Fruit fly (Drosophila melanogaster) whole organism, embryonic: ENCODE measurements around the gene odd.
A peak's percentile ranks its signal among the peaks of the same experiment; 100 is the strongest.

Experiments
- B-H2 ChIP-seq: fragments of 200-800 bp; sonication (Bioruptor generic); optimal IDR thresholded peaks from 2 replicates; lab custom pipeline; 2018; ENCODE audit warnings: missing biosample characterization, mild to moderate bottlenecking, missing genetic modification characterization
- BEAF-32 ChIP-seq: fragments of 200-800 bp; sonication (Bioruptor generic); optimal IDR thresholded peaks from 3 replicates; lab custom pipeline; 2017; ENCODE audit warnings: missing biosample characterization, missing genetic modification characterization, mild to moderate bottlenecking, moderate library complexity, missing genetic modification reagents
- CG12391 ChIP-seq: fragments of 200-800 bp; sonication (Bioruptor generic); optimal IDR thresholded peaks from 3 replicates; lab custom pipeline; 2018; ENCODE audit warnings: missing biosample characterization, mild to moderate bottlenecking, missing genetic modification characterization, moderate library complexity
- CG13894 ChIP-seq: fragments of 200-800 bp; sonication (Bioruptor generic); optimal IDR thresholded peaks from 3 replicates; lab custom pipeline; 2018; ENCODE audit warnings: missing biosample characterization, mild to moderate bottlenecking, missing genetic modification characterization, moderate library complexity
- CG14667 ChIP-seq: fragments of 200-800 bp; sonication (Bioruptor generic); IDR thresholded peaks from 2 replicates; pipeline ENCODE4 v1.3.6; 2022; ENCODE audit warnings: missing biosample characterization, missing genetic modification characterization
- CG1603 ChIP-seq: fragments of 200-800 bp; sonication (Bioruptor generic); optimal IDR thresholded peaks from 2 replicates; lab custom pipeline; 2019; ENCODE audit warnings: missing biosample characterization, mild to moderate bottlenecking, missing genetic modification characterization, moderate library complexity
- CG17568 ChIP-seq: fragments of 200-800 bp; sonication (Bioruptor generic); optimal IDR thresholded peaks from 2 replicates; lab custom pipeline; 2018; ENCODE audit warnings: missing biosample characterization, mild to moderate bottlenecking, missing genetic modification characterization, moderate library complexity
- CG2712 ChIP-seq: fragments of 200-800 bp; optimal IDR thresholded peaks from 3 replicates; lab custom pipeline; 2019; ENCODE audit warnings: missing biosample characterization, mild to moderate bottlenecking, missing genetic modification characterization, moderate library complexity
- CG2889 ChIP-seq: fragments of 200-800 bp; sonication (Bioruptor generic); IDR thresholded peaks from 3 replicates; pipeline ENCODE4 v1.3.6; 2022; ENCODE audit warnings: missing biosample characterization, missing genetic modification characterization
- CG34224 ChIP-seq: fragments of 200-800 bp; sonication (Bioruptor generic); IDR thresholded peaks from 3 replicates; pipeline ENCODE4 v1.3.6; 2022; ENCODE audit warnings: missing biosample characterization, missing genetic modification characterization; ENCODE audit not compliant: partially characterized antibody
- CG4730 ChIP-seq: fragments of 200-800 bp; sonication (Bioruptor generic); IDR thresholded peaks from 2 replicates; pipeline ENCODE4 v1.3.6; 2022; ENCODE audit warnings: missing biosample characterization, missing genetic modification characterization
- CG4854 ChIP-seq: fragments of 200-800 bp; sonication (Bioruptor generic); optimal IDR thresholded peaks from 2 replicates; lab custom pipeline; 2016; ENCODE audit warnings: missing biosample characterization, missing genetic modification characterization, inconsistent platforms
- CG5245 ChIP-seq: fragments of 200-800 bp; sonication (Bioruptor generic); optimal IDR thresholded peaks from 3 replicates; lab custom pipeline; 2016; ENCODE audit warnings: missing biosample characterization, missing genetic modification characterization
- CG6272 ChIP-seq: fragments of 200-800 bp; sonication (Bioruptor generic); IDR thresholded peaks from 2 replicates; pipeline ENCODE4 v1.3.6; 2022; ENCODE audit warnings: missing biosample characterization, missing genetic modification characterization
- CG6765 ChIP-seq: fragments of 200-800 bp; sonication (Bioruptor generic); optimal IDR thresholded peaks from 3 replicates; lab custom pipeline; 2017; ENCODE audit warnings: missing biosample characterization, mild to moderate bottlenecking, missing genetic modification characterization
- CG6854 ChIP-seq: fragments of 200-800 bp; sonication (Bioruptor generic); optimal IDR thresholded peaks from 3 replicates; lab custom pipeline; 2017; ENCODE audit warnings: missing biosample characterization, mild to moderate bottlenecking, missing genetic modification characterization
- CG7372 ChIP-seq: fragments of 200-800 bp; sonication (Bioruptor generic); IDR thresholded peaks from 2 replicates; pipeline ENCODE4 v1.3.6; 2022; ENCODE audit warnings: missing biosample characterization, missing genetic modification characterization
- CG7928 ChIP-seq: fragments of 200-800 bp; sonication (Bioruptor generic); optimal IDR thresholded peaks from 2 replicates; lab custom pipeline; 2017; ENCODE audit warnings: missing biosample characterization, mild to moderate bottlenecking, missing genetic modification characterization
- CG8765 ChIP-seq: fragments of 200-800 bp; sonication (Bioruptor generic); IDR thresholded peaks from 2 replicates; pipeline ENCODE4 v1.3.6; 2022; ENCODE audit warnings: missing biosample characterization, missing genetic modification characterization
- CTCF ChIP-seq: fragments of 200-800 bp; sonication (Bioruptor generic); optimal IDR thresholded peaks from 2 replicates; lab custom pipeline; 2017; ENCODE audit warnings: missing biosample characterization, mild to moderate bottlenecking, missing genetic modification characterization, moderate library complexity
- CkIIα-i1 ChIP-seq: fragments of 200-800 bp; sonication (Bioruptor generic); IDR thresholded peaks from 2 replicates; pipeline ENCODE4 v1.3.6; 2022; ENCODE audit warnings: missing biosample characterization, missing genetic modification characterization
- CrebB ChIP-seq: fragments of 200-800 bp; sonication (Bioruptor generic); optimal IDR thresholded peaks from 3 replicates; lab custom pipeline; 2018; ENCODE audit warnings: missing biosample characterization, mild to moderate bottlenecking, missing genetic modification characterization
- D19B ChIP-seq: fragments of 200-800 bp; sonication (Bioruptor generic); optimal IDR thresholded peaks from 2 replicates; lab custom pipeline; 2017; ENCODE audit warnings: missing biosample characterization, mild to moderate bottlenecking, missing genetic modification characterization
- Drgx ChIP-seq: fragments of 200-800 bp; sonication (Bioruptor generic); IDR thresholded peaks from 2 replicates; pipeline ENCODE4 v1.3.6; 2022; ENCODE audit warnings: missing biosample characterization, missing genetic modification characterization
- Eip74EF ChIP-seq, 2 experiments: fragments of 200-800 bp in 1 of 2; fragments of >200 bp in 1 of 2; sonication (Bioruptor generic) in 1 of 2; optimal IDR thresholded peaks; 2 replicates each; lab custom pipeline; 2017 to 2019; ENCODE audit warnings: missing biosample characterization in 2 of 2, missing genetic modification characterization in 2 of 2, mild to moderate bottlenecking in 1 of 2, moderate library complexity in 1 of 2
- Ets65A ChIP-seq: fragments of 200-800 bp; sonication (Bioruptor generic); peaks from one replicate; lab custom pipeline; 2016; ENCODE audit warnings: missing biosample characterization, missing genetic modification characterization
- Fer2 ChIP-seq: fragments of 200-800 bp; sonication (Bioruptor generic); optimal IDR thresholded peaks from 2 replicates; lab custom pipeline; 2018; ENCODE audit warnings: missing biosample characterization, mild to moderate bottlenecking, missing genetic modification characterization, moderate library complexity
- Gsc ChIP-seq: fragments of 200-800 bp; sonication (Bioruptor generic); IDR thresholded peaks from 2 replicates; pipeline ENCODE4 v1.3.6; 2022; ENCODE audit warnings: missing biosample characterization, missing genetic modification characterization
- Jarid2 ChIP-seq: fragments of 200-800 bp; sonication (Bioruptor generic); optimal IDR thresholded peaks from 3 replicates; lab custom pipeline; 2017; ENCODE audit warnings: mild to moderate bottlenecking, missing biosample characterization, missing genetic modification reagents, missing genetic modification characterization
- Med ChIP-seq: fragments of 200-800 bp; sonication (Bioruptor generic); peaks from one replicate; lab custom pipeline; 2016; ENCODE audit warnings: missing biosample characterization, missing genetic modification characterization, mild to moderate bottlenecking, inconsistent platforms, moderate library complexity
- Mrtf ChIP-seq: fragments of 200-800 bp; sonication (Bioruptor generic); IDR thresholded peaks from 3 replicates; pipeline ENCODE4 v1.3.6; 2022; ENCODE audit warnings: missing biosample characterization, missing genetic modification characterization
- Rfx ChIP-seq: fragments of 200-800 bp; sonication (Bioruptor generic); IDR thresholded peaks from 2 replicates; pipeline ENCODE4 v1.3.6; 2022; ENCODE audit warnings: missing biosample characterization, missing genetic modification characterization
- Six4 ChIP-seq: fragments of 200-800 bp; sonication (Bioruptor generic); optimal IDR thresholded peaks from 2 replicates; lab custom pipeline; 2016; ENCODE audit warnings: missing biosample characterization, missing genetic modification characterization
- Ssrp ChIP-seq: fragments of 200-800 bp; sonication (Bioruptor generic); optimal IDR thresholded peaks from 2 replicates; lab custom pipeline; 2018; ENCODE audit warnings: missing biosample characterization, mild to moderate bottlenecking, missing genetic modification characterization, moderate library complexity
- Usf ChIP-seq: fragments of 200-800 bp; sonication (Bioruptor generic); optimal IDR thresholded peaks from 2 replicates; lab custom pipeline; 2017; ENCODE audit warnings: missing genotype, missing biosample characterization, missing genetic modification characterization
- Vsx1 ChIP-seq: fragments of 200-800 bp; sonication (Bioruptor generic); optimal IDR thresholded peaks from 2 replicates; lab custom pipeline; 2017; ENCODE audit warnings: missing biosample characterization, mild to moderate bottlenecking, missing genetic modification characterization, missing genetic modification reagents
- abd-A ChIP-seq: fragments of 200-800 bp; sonication (Bioruptor generic); optimal IDR thresholded peaks from 3 replicates; lab custom pipeline; 2019; ENCODE audit warnings: missing biosample characterization, mild to moderate bottlenecking, missing genetic modification characterization, moderate library complexity
- ara ChIP-seq: fragments of 200-800 bp; sonication (Bioruptor generic); IDR thresholded peaks from 2 replicates; pipeline ENCODE4 v1.3.6; 2022; ENCODE audit warnings: missing biosample characterization, missing genetic modification characterization
- cato ChIP-seq: fragments of 200-800 bp; sonication (Bioruptor generic); optimal IDR thresholded peaks from 2 replicates; lab custom pipeline; 2016; ENCODE audit warnings: missing biosample characterization, missing genetic modification characterization, borderline replicate concordance
- chif ChIP-seq, 2 experiments: fragments of 200-800 bp; sonication (Bioruptor generic); optimal IDR thresholded peaks; 3 replicates each; lab custom pipeline; 2016; ENCODE audit warnings: missing biosample characterization in 2 of 2, missing genetic modification characterization in 2 of 2
- crol ChIP-seq: fragments of 200-800 bp; sonication (Bioruptor generic); IDR thresholded peaks from 2 replicates; pipeline ENCODE4 v1.3.6; 2022; ENCODE audit warnings: missing biosample characterization, missing genetic modification characterization
- danr ChIP-seq: fragments of 200-800 bp; sonication (Bioruptor generic); IDR thresholded peaks from 2 replicates; pipeline ENCODE4 v1.3.6; 2022; ENCODE audit warnings: missing biosample characterization, missing genetic modification characterization
- dpn ChIP-seq, 2 experiments: fragments of 200-800 bp; sonication (Bioruptor generic); optimal IDR thresholded peaks; 3 replicates each; lab custom pipeline; 2016; ENCODE audit warnings: missing biosample characterization in 2 of 2, missing genetic modification characterization in 2 of 2
- dysf ChIP-seq: fragments of 200-800 bp; sonication (Bioruptor generic); IDR thresholded peaks from 3 replicates; pipeline ENCODE4 v1.3.6; 2022; ENCODE audit warnings: missing biosample characterization, missing genetic modification characterization
- h ChIP-seq: fragments of >200 bp; optimal IDR thresholded peaks from 2 replicates; lab custom pipeline; 2017
- kah ChIP-seq: fragments of 200-800 bp; sonication (Bioruptor generic); optimal IDR thresholded peaks from 2 replicates; lab custom pipeline; 2018; ENCODE audit warnings: missing biosample characterization, mild to moderate bottlenecking, missing genetic modification characterization
- odd ChIP-seq: fragments of 200-800 bp; sonication (Bioruptor generic); optimal IDR thresholded peaks from 2 replicates; lab custom pipeline; 2017; ENCODE audit warnings: missing biosample characterization, mild to moderate bottlenecking, missing genetic modification characterization
- sens ChIP-seq: fragments of 200-800 bp; sonication (Bioruptor generic); peaks from one replicate; lab custom pipeline; 2016; ENCODE audit warnings: missing biosample characterization, missing genetic modification characterization
- sima ChIP-seq: fragments of 200-800 bp; sonication (Bioruptor generic); optimal IDR thresholded peaks from 2 replicates; lab custom pipeline; 2016; ENCODE audit warnings: missing biosample characterization, missing genetic modification characterization
- so ChIP-seq: fragments of 200-800 bp; sonication (Bioruptor generic); IDR thresholded peaks from 3 replicates; pipeline ENCODE4 v1.3.6; 2022; ENCODE audit warnings: missing biosample characterization, missing genetic modification characterization
- sug ChIP-seq: fragments of 200-800 bp; optimal IDR thresholded peaks from 2 replicates; lab custom pipeline; 2019; ENCODE audit warnings: missing biosample characterization, mild to moderate bottlenecking, missing genetic modification characterization, moderate library complexity
- tin ChIP-seq: fragments of 200-800 bp; sonication (Bioruptor generic); optimal IDR thresholded peaks from 3 replicates; lab custom pipeline; 2016; ENCODE audit warnings: missing biosample characterization, missing genetic modification characterization
- zen ChIP-seq: fragments of 200-800 bp; sonication (Bioruptor generic); optimal IDR thresholded peaks from 3 replicates; lab custom pipeline; 2018; ENCODE audit warnings: missing biosample characterization, mild to moderate bottlenecking, missing genetic modification characterization, moderate library complexity
- zfh1 ChIP-seq: fragments of 200-800 bp; sonication (Bioruptor generic); IDR thresholded peaks from 3 replicates; pipeline ENCODE4 v1.3.6; 2022; ENCODE audit warnings: missing biosample characterization, missing genetic modification characterization

The odd gene

DNA sequence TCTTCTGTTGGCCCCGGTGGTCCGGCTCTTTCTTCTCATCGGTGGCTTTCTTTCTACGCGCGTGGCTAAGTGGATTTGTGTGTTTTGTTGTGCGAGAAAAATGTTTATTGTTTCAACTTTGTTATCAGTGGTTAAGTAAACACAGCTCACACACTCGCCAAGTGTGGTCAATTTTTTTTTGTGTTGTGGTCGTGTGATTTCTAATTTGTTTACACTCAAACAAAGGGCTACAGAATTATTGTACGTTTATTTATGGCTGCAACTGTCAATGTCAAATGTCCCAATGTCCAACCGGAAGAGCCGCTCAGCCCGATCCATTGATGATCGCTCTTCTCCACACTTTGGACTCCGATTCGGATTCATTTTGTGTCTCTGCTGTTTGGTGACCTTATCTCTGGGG lies 36.0 kb downstream of the odd start:
- TF ChIP-seq BEAF-32 (no peak), cato (no peak), chif (GFP tag; optimal IDR thresholded peaks at IDR 0.05; lab: Kevin White, UChicago) (no peak), CG6854 (GFP tag; lab: Kevin White, UChicago) (no peak), CG5245 (GFP tag; lab: Kevin White, UChicago) (no peak), B-H2 (GFP tag; lab: Kevin White, UChicago) (no peak), sug (tag; lab: Kevin White, UChicago) (no peak), Drgx (no peak), kah (GFP tag; lab: Kevin White, UChicago) (no peak), odd (GFP tag; lab: Kevin White, UChicago) (peak; percentile 46), CG14667 (no peak), Usf (no peak), CTCF (GFP tag; lab: Kevin White, UChicago) (no peak), CG2889 (GFP tag; lab: Robert Waterston, UW) (no peak), CkIIα-i1 (GFP tag; lab: Robert Waterston, UW) (no peak), Ets65A (GFP tag; lab: Kevin White, UChicago) (no peak), dysf (no peak), CG34224 (GFP tag; lab: Robert Waterston, UW) (no peak), sima (no peak), Eip74EF (GFP tag; optimal IDR thresholded peaks at IDR 0.05; lab: Kevin White, UChicago) (peak in 1 of 2 experiments; percentile 6), CG2712 (no peak), Mrtf (GFP tag; lab: Robert Waterston, UW) (no peak), abd-A (tag; lab: Kevin White, UChicago) (no peak), sens (GFP tag; lab: Kevin White, UChicago) (peak; percentile 8), CG7372 (GFP tag; lab: Robert Waterston, UW) (no peak), zen (no peak), CrebB (no peak), CG1603 (tag; lab: Kevin White, UChicago) (no peak), zfh1 (no peak), danr (GFP tag; lab: Robert Waterston, UW) (no peak), CG8765 (GFP tag; lab: Robert Waterston, UW) (no peak), D19B (no peak), Ssrp (tag; lab: Kevin White, UChicago) (no peak), tin (no peak), CG6765 (GFP tag; lab: Kevin White, UChicago) (no peak), crol (GFP tag; lab: Robert Waterston, UW) (no peak), CG13894 (tag; lab: Kevin White, UChicago) (no peak), CG4730 (GFP tag; lab: Robert Waterston, UW) (no peak), Vsx1 (GFP tag; lab: Kevin White, UChicago) (peak; percentile 0), h (no peak), Fer2 (no peak), CG4854 (GFP tag; lab: Kevin White, UChicago) (no peak), dpn (GFP tag; optimal IDR thresholded peaks at IDR 0.05; lab: Kevin White, UChicago) (no peak), Gsc (GFP tag; lab: Robert Waterston, UW) (no peak), Rfx (GFP tag; lab: Robert Waterston, UW) (no peak), Med (no peak), CG17568 (GFP tag; lab: Kevin White, UChicago) (peak; percentile 1), CG7928 (no peak), Six4 (no peak), CG6272 (GFP tag; lab: Robert Waterston, UW) (no peak), CG12391 (tag; lab: Kevin White, UChicago) (no peak), so (GFP tag; lab: Robert Waterston, UW) (no peak), Jarid2 (GFP tag; lab: Kevin White, UChicago) (peak; percentile 8), ara (GFP tag; lab: Robert Waterston, UW) (no peak)
